Fruit fly (Drosophila melanogaster): ENCODE results near the gene CG2211.
A peak's percentile ranks its signal among the peaks of the same experiment; 100 is the strongest.

CG2211 gene

DNA sequence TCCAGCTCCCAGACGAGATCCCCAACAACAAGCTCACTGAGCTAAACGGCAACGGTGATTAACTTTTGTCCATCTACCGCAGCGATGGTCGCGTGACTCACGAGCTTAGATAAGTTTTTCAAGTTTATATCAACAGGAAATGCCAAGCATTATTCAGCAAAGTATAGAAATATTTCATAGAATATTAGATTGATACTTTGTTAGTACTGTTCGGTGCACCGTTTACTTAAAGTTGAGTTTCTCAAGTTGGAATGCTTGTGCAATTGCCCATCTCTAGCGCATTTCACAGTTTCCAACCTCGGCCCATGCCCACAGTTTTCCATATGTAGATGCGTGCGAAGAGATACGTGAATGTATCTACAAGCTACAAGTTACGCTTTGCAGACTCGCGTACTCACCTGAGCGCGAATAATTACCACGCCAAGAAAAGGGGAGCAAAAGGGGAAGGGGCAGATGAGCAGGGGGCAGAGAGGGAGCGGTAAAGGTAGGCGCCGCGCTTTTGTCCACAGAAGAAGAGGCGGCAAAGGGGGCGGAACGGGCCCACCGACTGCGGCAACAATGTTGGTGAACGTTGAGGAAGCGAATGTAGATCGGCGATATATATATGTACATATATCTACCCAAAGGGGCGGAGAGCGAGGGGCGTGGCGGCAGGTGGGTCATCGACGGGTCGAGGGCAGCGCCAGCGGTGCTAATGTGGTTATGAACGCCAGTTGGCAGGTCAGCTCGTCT is 41.0 kb upstream of the CG2211 start (continued):
- no peak for TF ChIP-seq crp (GFP tag; optimal IDR thresholded peaks at IDR 0.05)
- TF ChIP-seq schlank (tag; optimal IDR thresholded peaks at IDR 0.05), result no peak
- no peak for TF ChIP-seq pfk (GFP tag; optimal IDR thresholded peaks at IDR 0.05)
- no peak for TF ChIP-seq CG42726 (GFP tag; IDR thresholded peaks at IDR 0.05; ENCODE audit: partially characterized antibody)
- no peak for TF ChIP-seq gro (GFP tag; optimal IDR thresholded peaks at IDR 0.05)
- peak; percentile 52 for TF ChIP-seq nmo (GFP tag; optimal IDR thresholded peaks at IDR 0.05)
- TF ChIP-seq CG7745 (tag; optimal IDR thresholded peaks at IDR 0.05), result no peak
- TF ChIP-seq grau (tag; optimal IDR thresholded peaks at IDR 0.05), result peak; percentile 59
- no peak for TF ChIP-seq Doc2 (GFP tag; IDR thresholded peaks at IDR 0.05)
- no peak for TF ChIP-seq CG11093 (GFP tag; IDR thresholded peaks at IDR 0.05)
- TF ChIP-seq rib (GFP tag; IDR thresholded peaks at IDR 0.05), result no peak
- TF ChIP-seq NfI (GFP tag; optimal IDR thresholded peaks at IDR 0.05), result no peak
- peak; percentile 23 for TF ChIP-seq ind (GFP tag; optimal IDR thresholded peaks at IDR 0.05)
- TF ChIP-seq CG12659 (GFP tag; optimal IDR thresholded peaks at IDR 0.05), result peak; percentile 31
- TF ChIP-seq CG11247 (GFP tag; IDR thresholded peaks at IDR 0.05), result no peak
- TF ChIP-seq H15 (GFP tag; IDR thresholded peaks at IDR 0.05), result peak; percentile 51; the same call in 1 of the 3 replicates
- peak; percentile 88 for TF ChIP-seq Dll (GFP tag; IDR thresholded peaks at IDR 0.05; ENCODE audit: partially characterized antibody)
- TF ChIP-seq Neu2 (GFP tag; optimal IDR thresholded peaks at IDR 0.05; ENCODE audit: borderline replicate concordance), result no peak
- no peak for TF ChIP-seq Bteb2 (GFP tag; optimal IDR thresholded peaks at IDR 0.05)
- no peak for TF ChIP-seq luna (GFP tag; optimal IDR thresholded peaks at IDR 0.05)
- no peak for TF ChIP-seq fru (optimal IDR thresholded peaks at IDR 0.05)
- peak; percentile 1 for TF ChIP-seq tx (GFP tag; optimal IDR thresholded peaks at IDR 0.05)
- no peak for TF ChIP-seq shn (GFP tag; optimal IDR thresholded peaks at IDR 0.05)
- TF ChIP-seq CG11560 (tag; IDR thresholded peaks at IDR 0.05), result 0 out of 3 replicates have a peak, but pooled peaks have one; percentile 13
- peak; percentile 26 for TF ChIP-seq salm (tag; optimal IDR thresholded peaks at IDR 0.05)
- TF ChIP-seq ranshi (GFP tag; IDR thresholded peaks at IDR 0.05), result no peak
- TF ChIP-seq Adf1 (GFP tag; IDR thresholded peaks at IDR 0.05), result no peak
- peak; percentile 50 for TF ChIP-seq slp2 (GFP tag; optimal IDR thresholded peaks at IDR 0.05)
- no peak for TF ChIP-seq Fer2 (tag; optimal IDR thresholded peaks at IDR 0.05)
- no peak for TF ChIP-seq CG31224 (GFP tag; IDR thresholded peaks at IDR 0.05)
- peak; percentile 68 for TF ChIP-seq Oli (tag; optimal IDR thresholded peaks at IDR 0.05)
- peak; percentile 38; the same call in 1 of the 3 replicates for TF ChIP-seq CG16813 (GFP tag; IDR thresholded peaks at IDR 0.05; ENCODE audit: partially characterized antibody)
- peak; percentile 44 for TF ChIP-seq odd (GFP tag; optimal IDR thresholded peaks at IDR 0.05)
- TF ChIP-seq nau (GFP tag; optimal IDR thresholded peaks at IDR 0.05), result no peak
- peak in 1 of 2 experiments; percentile 70 for TF ChIP-seq Hr51 (GFP tag; optimal IDR thresholded peaks at IDR 0.05)
- TF ChIP-seq CkIIα-i1 (GFP tag; IDR thresholded peaks at IDR 0.05), result no peak
- no peak for TF ChIP-seq CG12236 (GFP tag; optimal IDR thresholded peaks at IDR 0.05)
- no peak for TF ChIP-seq sd (tag; optimal IDR thresholded peaks at IDR 0.05)
- no peak for TF ChIP-seq CG8478 (optimal IDR thresholded peaks at IDR 0.05)
- no peak for TF ChIP-seq NC2β (GFP tag; optimal IDR thresholded peaks at IDR 0.05)
- peak; percentile 59 for TF ChIP-seq BEAF-32 (GFP tag; optimal IDR thresholded peaks at IDR 0.05)
- TF ChIP-seq gcm2 (GFP tag; optimal IDR thresholded peaks at IDR 0.05), result no peak
- TF ChIP-seq CHES-1-like (GFP tag; optimal IDR thresholded peaks at IDR 0.05), result no peak
- no peak for TF ChIP-seq jumu (GFP tag; optimal IDR thresholded peaks at IDR 0.05)
- TF ChIP-seq Dad (GFP tag; optimal IDR thresholded peaks at IDR 0.05), result peak; percentile 36
- peak; percentile 53; the same call in 1 of the 3 replicates for TF ChIP-seq zfh1 (GFP tag; IDR thresholded peaks at IDR 0.05)
- no peak for TF ChIP-seq CG6854 (GFP tag; optimal IDR thresholded peaks at IDR 0.05)
- TF ChIP-seq HmgD (GFP tag; optimal IDR thresholded peaks at IDR 0.05), result no peak
- TF ChIP-seq Nf-YB (GFP tag; optimal IDR thresholded peaks at IDR 0.05), result peak; percentile 21
- no peak for TF ChIP-seq CG2202 (tag; optimal IDR thresholded peaks at IDR 0.05)

All from whole organism, embryonic.